Worm (Caenorhabditis elegans): ENCODE results near the gene gspd-1.

DNA sequence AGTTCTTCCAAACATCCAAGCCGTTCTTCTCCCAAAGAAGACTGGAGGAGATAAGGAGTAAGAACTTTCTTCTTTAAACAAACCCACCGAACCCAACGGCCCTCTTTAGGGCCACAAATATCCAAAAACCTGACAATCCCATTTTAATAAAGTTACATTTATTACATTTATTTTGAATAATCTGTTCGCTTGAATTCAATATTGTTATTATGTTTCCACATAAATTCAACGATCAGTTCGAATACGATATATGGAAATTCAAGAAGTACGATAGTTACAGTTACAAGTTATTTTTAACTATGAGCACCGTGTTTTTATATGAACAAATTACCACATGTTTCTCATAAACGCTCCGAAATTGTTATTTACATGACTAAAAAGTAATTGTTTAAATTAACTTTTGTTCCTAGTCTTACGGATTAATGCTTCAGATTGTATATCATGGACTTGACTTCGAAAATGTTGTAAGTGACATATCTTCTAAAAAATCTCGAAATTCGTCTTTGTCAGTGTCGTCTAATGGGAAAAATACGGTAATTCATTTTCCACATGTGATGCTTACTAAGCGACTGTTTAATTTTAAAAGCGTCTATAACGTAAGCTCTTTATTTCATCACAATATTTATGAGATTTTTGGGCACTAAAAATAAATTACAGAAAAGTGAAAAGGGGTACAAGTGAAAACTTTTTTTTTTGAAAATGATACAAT, 23.7 kb downstream of the gspd-1 start:
- no peak for TF ChIP-seq tab-1 (GFP tag; IDR thresholded peaks at IDR 0.05)
- no peak for TF ChIP-seq ref-1 (GFP tag; conservative IDR thresholded peaks at IDR 0.05)
- no peak for TF ChIP-seq med-1 (GFP tag; optimal IDR thresholded peaks at IDR 0.05; ENCODE audit: insufficient read depth)
- no peak for TF ChIP-seq flt-1 (GFP tag; IDR thresholded peaks at IDR 0.05)

Data from whole organism, midembryonic.